ENCODE assay signal across 2 worm cellular contexts in the genomic region with DNA sequence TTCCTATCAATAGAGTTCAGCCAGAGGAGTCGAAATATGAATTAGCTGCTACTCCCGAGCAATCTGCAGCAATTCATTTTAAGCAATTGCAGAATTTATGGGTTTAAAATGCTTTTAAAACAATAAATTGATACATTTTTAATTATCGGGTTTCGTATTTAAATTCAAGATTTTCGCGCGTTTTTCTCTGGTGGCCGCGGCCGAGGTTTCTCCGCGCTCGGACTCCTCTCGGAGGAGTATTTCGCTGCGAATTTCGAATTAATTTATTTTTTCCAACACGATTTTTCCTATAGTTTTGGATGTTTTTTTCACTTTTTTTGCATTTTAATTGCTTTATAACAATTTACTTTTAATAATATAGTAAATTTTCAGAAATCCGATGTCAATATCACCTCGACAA.
TF ChIP-seq lines count a peak whose summit lies in the region.

A gene (plus strand): TSS at position 373 of the 400 bp plus-strand sequence.

TF ChIP-seq in whole organism, L1 larva, 84 proteins besides CTCF, POLR2A, EP300 and RAD21 (continued from another document):
- TF ChIP-seq lsy-2 (tag; optimal IDR thresholded peaks at IDR 0.05; lab: Kevin White, UChicago), result peak; percentile 79 to 89
- TF ChIP-seq blmp-1 (tag; optimal IDR thresholded peaks at IDR 0.05; lab: Kevin White, UChicago), result peak; percentile 46
- peak; percentile 91 for TF ChIP-seq xbp-1 (tag; optimal IDR thresholded peaks at IDR 0.05; lab: Kevin White, UChicago)
- peak; percentile 77 for TF ChIP-seq fkh-8 (tag; optimal IDR thresholded peaks at IDR 0.05; lab: Kevin White, UChicago)
- TF ChIP-seq nhr-19 (GFP tag; conservative IDR thresholded peaks at IDR 0.05; lab: Robert Waterston, UW), result peak; percentile 91
- TF ChIP-seq nhr-77 (tag; optimal IDR thresholded peaks at IDR 0.05; lab: Kevin White, UChicago), result peak; percentile 1
- TF ChIP-seq ceh-63 (GFP tag; optimal IDR thresholded peaks at IDR 0.05; lab: Kevin White, UChicago), result peak; percentile 32
- TF ChIP-seq Y116A8C.19 (tag; optimal IDR thresholded peaks at IDR 0.05; lab: Kevin White, UChicago; ENCODE audit: borderline replicate concordance), result peak; percentile 83
- TF ChIP-seq nhr-76 (tag; optimal IDR thresholded peaks at IDR 0.05; lab: Kevin White, UChicago), result no peak
- TF ChIP-seq fkh-10 (GFP tag; optimal IDR thresholded peaks at IDR 0.05; lab: Kevin White, UChicago), result no peak
- peak; percentile 95 for TF ChIP-seq nhr-85 (tag; lab: Kevin White, UChicago)
- TF ChIP-seq fkh-4 (tag; optimal IDR thresholded peaks at IDR 0.05; lab: Kevin White, UChicago; ENCODE audit: borderline replicate concordance), result peak; percentile 97
- peak; percentile 68 to 81 (median 70) for TF ChIP-seq ceh-82 (tag; optimal IDR thresholded peaks at IDR 0.05; lab: Kevin White, UChicago)
- no peak for TF ChIP-seq unc-62 (GFP tag; optimal IDR thresholded peaks at IDR 0.05; lab: Kevin White, UChicago)
- no peak for TF ChIP-seq zag-1 (tag; optimal IDR thresholded peaks at IDR 0.05; lab: Kevin White, UChicago)
- TF ChIP-seq tbx-2 (tag; optimal IDR thresholded peaks at IDR 0.05; lab: Kevin White, UChicago), result peak; percentile 96
- no peak for TF ChIP-seq nhr-237 (tag; optimal IDR thresholded peaks at IDR 0.05; lab: Kevin White, UChicago)
- peak; percentile 82 for TF ChIP-seq lin-14 (GFP tag; optimal IDR thresholded peaks at IDR 0.05; lab: Kevin White, UChicago)
- TF ChIP-seq aly-2 (tag; optimal IDR thresholded peaks at IDR 0.05; lab: Kevin White, UChicago), result no peak
- TF ChIP-seq lir-3 (tag; optimal IDR thresholded peaks at IDR 0.05; lab: Kevin White, UChicago; ENCODE audit: poor library complexity), result peak; percentile 96
- TF ChIP-seq ceh-8 (GFP tag; optimal IDR thresholded peaks at IDR 0.05; lab: Kevin White, UChicago), result peak; percentile 61
- peak; percentile 99 for TF ChIP-seq rnt-1 (tag; optimal IDR thresholded peaks at IDR 0.05; lab: Kevin White, UChicago)
- peak; percentile 95 for TF ChIP-seq ceh-90 (tag; optimal IDR thresholded peaks at IDR 0.05; lab: Kevin White, UChicago)
- TF ChIP-seq aha-1 (tag; optimal IDR thresholded peaks at IDR 0.05; lab: Kevin White, UChicago), result no peak
- peak; percentile 85 for TF ChIP-seq skn-1 (tag; optimal IDR thresholded peaks at IDR 0.05; lab: Kevin White, UChicago)
- TF ChIP-seq mep-1 (tag; optimal IDR thresholded peaks at IDR 0.05; lab: Kevin White, UChicago), result peak; percentile 79
- peak; percentile 96 to 97 for TF ChIP-seq lin-35 (GFP tag; optimal IDR thresholded peaks at IDR 0.05; lab: Kevin White, UChicago)

TF ChIP-seq in whole organism, young adult, 124 proteins besides CTCF, POLR2A, EP300 and RAD21 (continued from another document):
- TF ChIP-seq F23B12.7 (tag; optimal IDR thresholded peaks at IDR 0.05; lab: Kevin White, UChicago; ENCODE audit: insufficient read depth) (peak; percentile 30), madf-3 (GFP tag; IDR thresholded peaks at IDR 0.05; lab: Robert Waterston, UW) (no peak), K12H6.12 (tag; optimal IDR thresholded peaks at IDR 0.05; lab: Kevin White, UChicago) (peak; percentile 42), ccch-3 (GFP tag; optimal IDR thresholded peaks at IDR 0.05; lab: Kevin White, UChicago) (no peak), C17E4.6 (GFP tag; IDR thresholded peaks at IDR 0.05; lab: Robert Waterston, UW) (no peak)
